Fruit fly (Drosophila melanogaster) Kc167 (cell line): ENCODE results near the gene Gmap.

Experiments
- Myc ChIP-seq: fragments of >200 bp; optimal IDR thresholded peaks from 2 replicates; lab custom pipeline; 2017; ENCODE audit warnings: missing external identifiers
- Sin3A ChIP-seq: fragments of >200 bp; optimal IDR thresholded peaks from 2 replicates; lab custom pipeline; 2018; ENCODE audit warnings: missing external identifiers
- h ChIP-seq: fragments of >200 bp; optimal IDR thresholded peaks from 3 replicates; lab custom pipeline; 2018; ENCODE audit warnings: missing external identifiers
- insv ChIP-seq: fragments of >200 bp; optimal IDR thresholded peaks from 3 replicates; lab custom pipeline; 2018; ENCODE audit warnings: missing external identifiers
- psq ChIP-seq: fragments of >200 bp; optimal IDR thresholded peaks from 2 replicates; lab custom pipeline; 2017; ENCODE audit warnings: missing external identifiers
- ttk ChIP-seq: sonication (Bioruptor generic); optimal IDR thresholded peaks from 2 replicates; lab custom pipeline; 2017; ENCODE audit warnings: missing external identifiers

The Gmap gene

dm6 chrX:15471904-15472303 is 14.8 kb upstream of the Gmap start, which contains the start of the genes Grip128 and Alg14:
Gene Grip128, minus strand, starts transcription at chrX:15472119.
Gene Alg14, plus strand, starts transcription at chrX:15472164.
- no peak for TF ChIP-seq Sin3A (lab: Kevin White, UChicago)
- TF ChIP-seq insv (lab: Kevin White, UChicago): no peak
- no peak for TF ChIP-seq psq
- no peak for TF ChIP-seq ttk (lab: Kevin White, UChicago)
- TF ChIP-seq h (lab: Kevin White, UChicago): no peak
- no peak for TF ChIP-seq Myc (lab: Kevin White, UChicago)

DNA sequence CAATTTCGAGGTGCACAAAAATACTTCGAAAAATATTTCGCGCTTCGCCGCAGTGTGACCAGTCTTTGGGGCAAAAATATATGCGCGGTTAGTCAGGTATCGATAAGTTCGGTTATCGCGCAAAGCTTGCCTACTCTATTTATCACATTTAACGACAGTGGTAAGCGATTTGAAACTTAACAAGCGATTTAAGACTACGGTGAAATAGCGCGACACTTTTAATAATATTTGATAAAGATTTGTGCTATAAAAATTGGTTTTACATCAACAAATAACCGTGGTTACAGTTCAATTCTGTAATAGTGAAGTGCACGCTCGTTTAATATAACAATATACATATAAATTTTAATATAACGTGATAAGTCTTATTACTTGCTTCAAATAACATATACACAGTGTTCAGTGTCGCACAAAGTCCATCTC is 11.3 kb upstream of the Gmap start, which contains the start of gene mh:
TSS of gene mh (minus strand) at position 34 of the 423 bp plus-strand sequence.
- TF ChIP-seq psq (no peak), Sin3A (lab: Kevin White, UChicago) (no peak), ttk (lab: Kevin White, UChicago) (no peak), insv (lab: Kevin White, UChicago) (no peak), Myc (lab: Kevin White, UChicago) (no peak), h (lab: Kevin White, UChicago) (no peak)

- no peak for TF ChIP-seq h (lab: Kevin White, UChicago)
- no peak for TF ChIP-seq insv (lab: Kevin White, UChicago)
- TF ChIP-seq Sin3A (lab: Kevin White, UChicago): no peak
- TF ChIP-seq Myc (lab: Kevin White, UChicago): no peak
- no peak for TF ChIP-seq psq
Measured at dm6 chrX:15475791-15476190, 10.9 kb upstream of the Gmap start, which contains the start of gene CG6324. Gene CG6324, plus strand, starts transcription at chrX:15476091.

DNA sequence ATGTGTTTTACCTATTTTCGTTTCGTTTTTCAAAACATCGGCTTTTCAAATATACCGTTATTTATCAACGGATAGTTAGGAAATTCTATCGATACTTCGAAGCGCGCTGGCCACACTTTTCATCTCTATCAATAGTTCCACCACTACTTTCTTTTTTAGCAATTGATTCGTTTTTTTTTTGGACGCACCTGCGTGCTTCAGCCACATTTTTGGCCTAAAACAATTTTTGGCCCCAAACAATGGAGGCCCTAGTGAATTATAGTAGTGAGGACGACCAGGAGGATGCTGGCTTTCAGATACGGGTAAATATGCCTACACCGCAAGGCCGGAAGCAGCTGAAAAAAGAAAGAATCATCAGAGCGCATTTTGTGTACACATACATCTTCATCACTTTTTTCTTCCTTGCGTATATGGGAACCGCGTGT is 4.5 kb upstream of the Gmap start, which contains the start of gene CG6340:
TSS of gene CG6340 (plus strand) at position 139 of the 425 bp plus-strand sequence.
- TF ChIP-seq psq (no peak), ttk (lab: Kevin White, UChicago) (no peak), insv (lab: Kevin White, UChicago) (no peak), Sin3A (lab: Kevin White, UChicago) (no peak), h (lab: Kevin White, UChicago) (no peak), Myc (lab: Kevin White, UChicago) (no peak)

dm6 chrX:15483010-15483802 is 3.5 kb upstream of the Gmap start:
- TF ChIP-seq Myc (lab: Kevin White, UChicago) (no peak), h (lab: Kevin White, UChicago) (no peak), ttk (lab: Kevin White, UChicago) (no peak), insv (lab: Kevin White, UChicago) (no peak), psq (no peak), Sin3A (lab: Kevin White, UChicago) (no peak)

DNA sequence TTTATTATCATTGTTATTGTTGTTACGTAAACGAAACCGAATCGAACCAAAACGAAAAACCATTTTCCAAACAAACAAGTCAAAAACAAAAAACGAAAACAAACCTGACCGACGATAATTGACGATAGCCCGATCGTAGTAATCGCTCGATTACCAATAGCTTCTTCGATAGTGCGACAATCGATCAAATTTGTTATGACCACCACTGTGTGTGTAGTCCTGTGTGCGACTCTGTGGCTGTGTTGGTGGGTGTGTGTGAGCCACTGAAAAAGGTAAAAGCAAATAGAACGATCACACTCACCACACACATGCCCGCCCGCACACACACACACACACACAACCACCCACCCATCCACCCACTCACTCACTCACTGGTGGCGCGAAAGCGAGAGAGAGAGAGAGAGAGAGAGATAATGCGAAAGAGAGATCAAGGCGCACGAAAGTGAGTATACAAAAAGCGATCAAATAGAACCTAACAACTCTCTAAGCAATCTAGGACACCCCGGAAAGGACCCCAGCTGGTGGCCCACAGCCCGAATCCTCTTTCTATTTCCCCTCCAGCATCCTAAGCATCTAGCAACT is 2.2 kb upstream of the Gmap start:
- no peak for TF ChIP-seq h (lab: Kevin White, UChicago)
- TF ChIP-seq Sin3A (lab: Kevin White, UChicago): no peak
- no peak for TF ChIP-seq ttk (lab: Kevin White, UChicago)
- TF ChIP-seq psq: no peak

DNA sequence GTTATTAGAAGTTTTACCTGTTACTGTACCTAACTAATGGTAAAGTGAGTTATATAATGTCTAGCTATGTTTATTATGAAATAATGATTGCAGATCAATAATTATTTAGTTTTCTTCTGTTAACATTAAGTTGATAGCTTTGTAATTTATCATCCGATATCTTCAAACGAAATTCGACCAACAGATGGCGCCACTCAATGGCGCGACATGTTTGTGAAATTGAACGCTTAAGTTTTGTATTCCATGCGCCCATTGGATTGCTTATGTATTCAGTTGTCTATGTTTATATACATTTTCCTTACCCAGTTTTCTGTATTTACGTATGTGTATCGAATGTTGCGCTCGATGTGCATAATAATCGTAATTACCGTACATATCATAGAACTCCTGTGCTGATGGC is 3.8 kb downstream of the Gmap start:
- no peak for TF ChIP-seq psq
- TF ChIP-seq ttk (lab: Kevin White, UChicago): no peak
- TF ChIP-seq insv (lab: Kevin White, UChicago): no peak
- TF ChIP-seq Sin3A (lab: Kevin White, UChicago): no peak
- TF ChIP-seq Myc (lab: Kevin White, UChicago): no peak
- TF ChIP-seq h (lab: Kevin White, UChicago): no peak

DNA sequence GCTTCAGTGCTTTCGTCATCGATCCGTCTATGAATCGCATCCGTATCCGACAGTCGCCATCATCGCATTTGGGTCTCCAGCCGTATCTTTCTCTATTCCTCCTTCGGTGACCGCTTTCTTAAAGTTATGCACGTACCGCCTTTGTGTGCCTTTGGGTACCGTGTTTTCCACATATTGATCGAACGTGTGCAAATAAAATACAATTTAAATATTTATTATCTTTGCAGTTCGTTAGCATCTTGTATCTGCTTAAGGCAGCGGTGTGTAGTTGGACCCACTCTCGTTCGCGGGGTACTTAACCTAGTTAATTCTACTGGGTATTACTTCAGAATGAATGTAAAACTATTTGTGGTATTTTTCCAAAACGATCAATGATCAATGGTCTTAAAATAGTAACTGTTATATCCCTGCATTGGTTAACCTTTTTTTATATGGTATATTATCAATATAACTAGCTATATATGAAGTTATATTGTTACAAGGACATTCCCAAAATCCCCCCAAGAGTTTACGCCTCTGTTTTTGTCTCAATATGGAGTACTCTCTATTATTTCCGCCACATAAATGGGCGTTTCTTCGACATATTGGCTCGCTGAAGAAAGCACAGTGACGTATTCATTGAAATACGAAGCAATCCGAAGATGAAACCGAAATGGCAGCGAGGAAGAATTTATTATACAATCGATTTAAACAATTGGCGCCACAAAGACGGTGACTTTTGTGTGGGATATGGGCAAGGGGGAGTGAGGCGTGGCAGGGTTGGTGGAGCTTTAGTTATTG is 9.1 kb downstream of the Gmap start:
- TF ChIP-seq psq (no peak), h (lab: Kevin White, UChicago) (no peak), Sin3A (lab: Kevin White, UChicago) (no peak), Myc (lab: Kevin White, UChicago) (no peak), insv (lab: Kevin White, UChicago) (no peak), ttk (lab: Kevin White, UChicago) (no peak)

- TF ChIP-seq ttk (lab: Kevin White, UChicago) (no peak), insv (lab: Kevin White, UChicago) (no peak), Sin3A (lab: Kevin White, UChicago) (no peak), psq (no peak), Myc (lab: Kevin White, UChicago) (no peak), h (lab: Kevin White, UChicago) (no peak)
Measured at dm6 chrX:15496651-15497409, 10.1 kb downstream of the Gmap start.

- TF ChIP-seq Sin3A (lab: Kevin White, UChicago) (no peak), Myc (lab: Kevin White, UChicago) (no peak), psq (no peak), h (lab: Kevin White, UChicago) (no peak), insv (lab: Kevin White, UChicago) (no peak)
Measured at dm6 chrX:15497440-15498271, 10.9 kb downstream of the Gmap start.
